Worm (Caenorhabditis elegans) whole organism, early embryonic: Measurements from ENCODE around the gene duo-1.

Source experiments
- B0310.2 ChIP-seq: sonication (generic microtip); optimal IDR thresholded peaks from 2 replicates; lab custom pipeline; 2016; ENCODE audit warnings: mild to moderate bottlenecking, missing genetic modification characterization, missing compliant biosample characterization
- F13C5.2 ChIP-seq: sonication (generic microtip); optimal IDR thresholded peaks from 2 replicates; lab custom pipeline; 2017; ENCODE audit warnings: mild to moderate bottlenecking, missing genetic modification characterization, inconsistent platforms, missing compliant biosample characterization
- aly-1 ChIP-seq: sonication (generic microtip); optimal IDR thresholded peaks from 2 replicates; lab custom pipeline; 2016; ENCODE audit warnings: missing genetic modification characterization, missing compliant biosample characterization
- ama-1 ChIP-seq: fragments of 150-350 bp; optimal IDR thresholded peaks from 2 replicates; lab custom pipeline; 2014
- ceh-13 ChIP-seq: fragments of 200-800 bp; sonication (Bioruptor generic); optimal IDR thresholded peaks from 2 replicates; lab custom pipeline; 2018; ENCODE audit warnings: mild to moderate bottlenecking, missing genetic modification characterization, missing compliant biosample characterization
- ceh-36 ChIP-seq: sonication (generic microtip); optimal IDR thresholded peaks from 2 replicates; lab custom pipeline; 2016; ENCODE audit warnings: missing genetic modification characterization, inconsistent platforms, missing compliant biosample characterization
- ets-7 ChIP-seq: sonication (generic microtip); optimal IDR thresholded peaks from 2 replicates; lab custom pipeline; 2016; ENCODE audit warnings: missing genotype, missing genetic modification characterization, missing compliant biosample characterization
- flt-1 ChIP-seq: fragments of 200-800 bp; sonication (Bioruptor generic); IDR thresholded peaks from 2 replicates; pipeline ENCODE4 v1.3.6; 2022; ENCODE audit warnings: missing genetic modification characterization, missing compliant biosample characterization
- hmbx-1 ChIP-seq: sonication (generic microtip); optimal IDR thresholded peaks from 2 replicates; lab custom pipeline; 2016; ENCODE audit warnings: mild to moderate bottlenecking, missing genetic modification characterization, missing compliant biosample characterization
- hmg-4 ChIP-seq: fragments of 200-800 bp; sonication (Bioruptor generic); optimal IDR thresholded peaks from 2 replicates; lab custom pipeline; 2018; ENCODE audit warnings: mild to moderate bottlenecking, missing genetic modification characterization, missing compliant biosample characterization
- hnd-1 ChIP-seq: sonication (generic microtip); optimal IDR thresholded peaks from 2 replicates; lab custom pipeline; 2016; ENCODE audit warnings: missing genetic modification characterization, missing compliant biosample characterization
- pes-1 ChIP-seq: fragments of 200-800 bp; sonication (Bioruptor generic); IDR thresholded peaks from 2 replicates; pipeline ENCODE4 v1.3.6; 2022; ENCODE audit warnings: missing genetic modification reagents, missing genetic modification characterization, missing compliant biosample characterization
- scrt-1 ChIP-seq: fragments of 200-800 bp; sonication (Bioruptor generic); IDR thresholded peaks from 2 replicates; pipeline ENCODE4 v1.3.6; 2022; ENCODE audit warnings: missing genetic modification characterization, missing compliant biosample characterization
- sea-1 ChIP-seq: fragments of 200-800 bp; sonication (Bioruptor generic); conservative IDR thresholded peaks from 2 replicates; pipeline ENCODE4 v1.3.6; 2022; ENCODE audit warnings: missing genetic modification characterization, missing compliant biosample characterization
- tbx-11 ChIP-seq: fragments of 200-800 bp; sonication (Bioruptor generic); IDR thresholded peaks from 2 replicates; pipeline ENCODE4 v1.3.6; 2022; ENCODE audit warnings: missing genetic modification characterization, missing compliant biosample characterization
- tbx-37 ChIP-seq: fragments of 200-800 bp; sonication (Bioruptor generic); conservative IDR thresholded peaks from 2 replicates; pipeline ENCODE4 v1.3.6; 2022; ENCODE audit warnings: missing genetic modification reagents, missing genetic modification characterization, missing compliant biosample characterization
- tra-4 ChIP-seq: sonication (generic microtip); optimal IDR thresholded peaks from 2 replicates; lab custom pipeline; 2017; ENCODE audit warnings: missing genetic modification characterization, missing compliant biosample characterization

The duo-1 gene

DNA sequence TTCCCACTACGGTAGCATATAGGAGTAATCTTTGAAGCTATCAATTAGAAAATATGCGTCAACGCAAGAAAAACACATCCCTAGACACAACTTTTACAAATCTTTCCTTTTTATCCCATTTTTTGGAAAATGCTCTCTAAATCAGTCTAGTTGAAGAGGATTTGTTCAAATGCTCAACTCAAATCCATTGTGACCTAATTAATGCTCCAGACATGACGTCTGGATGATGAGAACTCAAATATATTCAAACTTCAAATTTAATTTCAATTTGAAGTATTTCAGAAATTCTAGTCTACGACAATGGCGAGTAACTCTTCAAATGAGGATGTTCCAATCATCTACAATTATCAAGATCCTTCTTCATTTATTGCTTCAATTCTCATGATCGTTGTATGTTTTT is 2.1 kb upstream of the duo-1 start, which contains the start of gene srx-85:
srx-85 (plus strand) TSS at position 301 of the 400 bp plus-strand sequence.
- TF ChIP-seq tra-4 (tag; lab: Kevin White, UChicago) (no peak), ama-1 (no peak), hnd-1 (no peak), F13C5.2 (no peak), B0310.2 (tag; lab: Kevin White, UChicago) (no peak), pes-1 (GFP tag; lab: Robert Waterston, UW) (no peak), scrt-1 (no peak), tbx-37 (GFP tag; lab: Robert Waterston, UW) (no peak), hmg-4 (GFP tag; lab: Kevin White, UChicago) (no peak), ets-7 (tag; lab: Kevin White, UChicago) (no peak), flt-1 (GFP tag; lab: Robert Waterston, UW) (no peak), ceh-36 (no peak), ceh-13 (no peak), tbx-11 (GFP tag; lab: Robert Waterston, UW) (no peak), sea-1 (GFP tag; lab: Robert Waterston, UW) (no peak), aly-1 (no peak), hmbx-1 (tag; lab: Kevin White, UChicago) (no peak)

ce11 chrV:11562643-11563042 is 8.2 kb downstream of the duo-1 start, which contains the start of gene srx-86:
Gene srx-86, plus strand, starts transcription at chrV:11562943.
- TF ChIP-seq tbx-11 (GFP tag; lab: Robert Waterston, UW), result no peak
- no peak for TF ChIP-seq ceh-13
- no peak for TF ChIP-seq hnd-1
- no peak for TF ChIP-seq sea-1 (GFP tag; lab: Robert Waterston, UW)
- no peak for TF ChIP-seq tra-4 (tag; lab: Kevin White, UChicago)
- TF ChIP-seq flt-1 (GFP tag; lab: Robert Waterston, UW), result no peak

DNA sequence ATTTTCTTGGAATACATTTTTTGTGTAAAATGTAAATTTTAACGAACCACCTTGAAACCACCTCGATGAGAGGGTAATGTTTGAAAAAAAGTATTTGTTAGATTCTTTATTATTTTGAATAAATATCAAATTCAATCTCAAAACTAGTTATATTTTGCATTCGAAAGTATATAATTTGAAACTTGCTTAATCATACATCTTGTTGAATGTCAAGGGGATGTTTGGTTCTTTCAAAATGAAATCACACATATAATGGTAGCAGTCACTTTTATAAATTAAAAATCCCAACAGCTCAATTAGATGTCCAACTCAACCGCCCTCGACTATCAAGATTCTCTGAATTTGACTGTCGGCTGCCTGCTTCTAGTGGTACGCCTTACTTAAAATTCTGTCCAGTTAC is 10.1 kb downstream of the duo-1 start, which contains the start of gene srx-87:
srx-87 (plus strand) TSS at position 301 of the 400 bp plus-strand sequence.
- TF ChIP-seq aly-1 (no peak), pes-1 (GFP tag; lab: Robert Waterston, UW) (no peak), ceh-13 (no peak), B0310.2 (tag; lab: Kevin White, UChicago) (no peak), F13C5.2 (no peak), tbx-37 (GFP tag; lab: Robert Waterston, UW) (no peak), tbx-11 (GFP tag; lab: Robert Waterston, UW) (no peak), scrt-1 (no peak), hmbx-1 (tag; lab: Kevin White, UChicago) (no peak), ets-7 (tag; lab: Kevin White, UChicago) (no peak), sea-1 (GFP tag; lab: Robert Waterston, UW) (no peak), flt-1 (GFP tag; lab: Robert Waterston, UW) (no peak), hmg-4 (GFP tag; lab: Kevin White, UChicago) (no peak), tra-4 (tag; lab: Kevin White, UChicago) (no peak), hnd-1 (no peak), ceh-36 (no peak), ama-1 (no peak)

DNA sequence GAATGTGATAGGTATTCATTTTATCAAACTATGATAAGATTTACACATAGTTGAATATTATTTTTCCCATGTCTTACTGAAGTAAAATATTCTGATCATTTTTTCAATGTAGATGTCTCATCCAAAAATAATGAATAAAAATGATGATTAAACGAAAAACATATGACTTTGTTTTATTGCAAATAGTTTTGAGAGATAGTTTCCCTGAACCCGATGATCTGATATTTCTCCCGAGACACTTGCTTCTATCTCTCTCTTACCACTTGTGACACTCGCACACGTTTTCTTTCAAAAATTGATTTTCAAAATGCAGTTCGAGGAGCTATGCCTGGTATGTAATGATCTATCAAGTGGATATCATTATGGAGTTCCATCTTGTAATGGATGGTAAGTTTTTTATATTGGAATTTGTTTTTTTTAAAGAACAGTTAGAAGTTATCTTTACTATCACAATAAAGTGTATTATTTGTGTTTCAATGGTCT is 15.8 kb downstream of the duo-1 start, which contains the start of the genes nhr-101 and pms-2:
nhr-101 (plus strand) TSS at position 308 of the 483 bp plus-strand sequence.
pms-2 (minus strand) TSS at position 433 of the 483 bp plus-strand sequence.
- TF ChIP-seq ets-7 (tag; lab: Kevin White, UChicago) (no peak), sea-1 (GFP tag; lab: Robert Waterston, UW) (no peak), tbx-11 (GFP tag; lab: Robert Waterston, UW) (no peak), tbx-37 (GFP tag; lab: Robert Waterston, UW) (no peak), hnd-1 (no peak), hmbx-1 (tag; lab: Kevin White, UChicago) (no peak), aly-1 (no peak), B0310.2 (tag; lab: Kevin White, UChicago) (no peak), hmg-4 (GFP tag; lab: Kevin White, UChicago) (no peak), flt-1 (GFP tag; lab: Robert Waterston, UW) (no peak), pes-1 (GFP tag; lab: Robert Waterston, UW) (no peak), F13C5.2 (no peak), ceh-36 (no peak), scrt-1 (no peak), tra-4 (tag; lab: Kevin White, UChicago) (no peak)

DNA sequence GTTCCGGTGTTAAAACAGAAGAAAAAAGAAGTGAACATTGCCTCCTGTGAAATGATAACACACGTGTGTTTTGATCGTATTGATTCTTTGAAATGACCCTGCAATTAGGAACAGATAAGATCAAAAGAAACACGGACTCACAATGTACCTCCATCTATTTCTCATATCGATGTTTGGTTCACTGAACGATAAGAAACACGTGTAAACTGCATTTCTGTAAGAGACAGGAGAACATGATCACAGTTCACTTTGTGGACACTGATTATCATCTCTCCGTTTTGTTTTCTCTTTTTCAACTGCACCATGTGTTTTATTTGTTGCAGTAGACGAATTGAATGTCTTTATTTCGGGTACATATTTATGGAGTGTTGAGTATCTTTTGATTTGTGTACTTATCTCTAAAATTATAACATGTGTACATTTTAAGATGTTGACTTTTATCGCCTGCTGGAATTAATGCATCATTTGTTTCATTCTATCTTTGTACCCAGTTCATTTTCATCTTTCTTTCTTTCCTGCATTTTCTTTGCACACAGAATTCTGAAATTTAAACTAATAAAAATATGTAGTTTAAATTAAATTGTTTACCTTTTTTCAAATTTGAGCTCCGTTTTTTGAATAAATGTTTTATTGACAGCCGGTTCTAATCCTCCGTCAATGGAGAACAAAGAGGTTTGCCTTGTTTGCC is 18.5 kb downstream of the duo-1 start, which contains the start of the genes H12C20.7 and nhr-68:
H12C20.7 (minus strand) TSS at position 188 of the 688 bp plus-strand sequence.
nhr-68 (plus strand) TSS at position 638 of the 688 bp plus-strand sequence.
- no peak for TF ChIP-seq ama-1
- no peak for TF ChIP-seq tbx-37 (GFP tag; lab: Robert Waterston, UW)
- no peak for TF ChIP-seq hmbx-1 (tag; lab: Kevin White, UChicago)
- no peak for TF ChIP-seq ets-7 (tag; lab: Kevin White, UChicago)
- no peak for TF ChIP-seq F13C5.2
- no peak for TF ChIP-seq scrt-1
- TF ChIP-seq tbx-11 (GFP tag; lab: Robert Waterston, UW), result no peak
- TF ChIP-seq aly-1, result no peak
- TF ChIP-seq tra-4 (tag; lab: Kevin White, UChicago), result no peak
- TF ChIP-seq ceh-36, result no peak
- TF ChIP-seq B0310.2 (tag; lab: Kevin White, UChicago), result no peak
- no peak for TF ChIP-seq sea-1 (GFP tag; lab: Robert Waterston, UW)
- TF ChIP-seq hmg-4 (GFP tag; lab: Kevin White, UChicago), result no peak
- no peak for TF ChIP-seq pes-1 (GFP tag; lab: Robert Waterston, UW)

- TF ChIP-seq hnd-1 (no peak), hmg-4 (GFP tag; lab: Kevin White, UChicago) (no peak), tra-4 (tag; lab: Kevin White, UChicago) (no peak), sea-1 (GFP tag; lab: Robert Waterston, UW) (no peak), tbx-37 (GFP tag; lab: Robert Waterston, UW) (no peak), tbx-11 (GFP tag; lab: Robert Waterston, UW) (no peak), ets-7 (tag; lab: Kevin White, UChicago) (no peak), aly-1 (no peak)
These were observed 20.1 kb downstream of the duo-1 start for ce11 chrV:11574563-11574962.
